Fruit fly (Drosophila melanogaster) whole organism, adult: Measurements from ENCODE around the gene Dpp10.

Source experiments
- CG12768 ChIP-seq: fragments of 200-800 bp; sonication (Bioruptor generic); optimal IDR thresholded peaks from 2 replicates; lab custom pipeline; 2017; ENCODE audit warnings: missing biosample characterization, missing genetic modification characterization, mild to moderate bottlenecking, moderate library complexity, missing genetic modification reagents
- CG1620 ChIP-seq: fragments of 200-800 bp; sonication (Bioruptor generic); optimal IDR thresholded peaks from 2 replicates; lab custom pipeline; 2016; ENCODE audit warnings: missing biosample characterization, missing genetic modification characterization
- CG5204 ChIP-seq: fragments of 200-800 bp; sonication (Bioruptor generic); optimal IDR thresholded peaks from 2 replicates; lab custom pipeline; 2016; ENCODE audit warnings: missing biosample characterization, missing genetic modification characterization
- CG7045 ChIP-seq: fragments of 200-800 bp; sonication (Bioruptor generic); optimal IDR thresholded peaks from 2 replicates; lab custom pipeline; 2017; ENCODE audit warnings: missing biosample characterization, mild to moderate bottlenecking, missing genetic modification characterization
- CG7101 ChIP-seq: fragments of 200-800 bp; sonication (Bioruptor generic); optimal IDR thresholded peaks from 2 replicates; lab custom pipeline; 2018; ENCODE audit warnings: missing biosample characterization, mild to moderate bottlenecking, missing genetic modification characterization, moderate library complexity
- Crg-1 ChIP-seq: fragments of 200-800 bp; sonication (Bioruptor generic); optimal IDR thresholded peaks from 2 replicates; lab custom pipeline; 2016; ENCODE audit warnings: missing biosample characterization, missing genetic modification characterization
- Hr96 ChIP-seq: fragments of 200-800 bp; sonication (Bioruptor generic); optimal IDR thresholded peaks from 2 replicates; lab custom pipeline; 2016; ENCODE audit warnings: missing biosample characterization, missing genetic modification characterization
- bab1 ChIP-seq: fragments of 200-800 bp; sonication (Bioruptor generic); optimal IDR thresholded peaks from 3 replicates; lab custom pipeline; 2019; ENCODE audit warnings: missing biosample characterization, mild to moderate bottlenecking, missing genetic modification characterization, moderate library complexity
- cic ChIP-seq: fragments of 200-800 bp; sonication (Bioruptor generic); optimal IDR thresholded peaks from 2 replicates; lab custom pipeline; 2017; ENCODE audit warnings: missing biosample characterization, mild to moderate bottlenecking, missing genetic modification characterization, moderate library complexity
- kay ChIP-seq: fragments of 200-800 bp; sonication (Bioruptor generic); peaks from one replicate; lab custom pipeline; 2016; ENCODE audit warnings: missing biosample characterization, missing genetic modification characterization, borderline replicate concordance
- ovo ChIP-seq: fragments of 200-800 bp; sonication (Bioruptor generic); optimal IDR thresholded peaks from 2 replicates; lab custom pipeline; 2016; ENCODE audit warnings: missing biosample characterization, missing genetic modification characterization
- pad ChIP-seq: fragments of 200-800 bp; sonication (Bioruptor generic); optimal IDR thresholded peaks from 3 replicates; lab custom pipeline; 2017; ENCODE audit warnings: missing biosample characterization, missing genetic modification characterization, mild to moderate bottlenecking, moderate library complexity, missing genetic modification reagents

- no peak for TF ChIP-seq CG7101 (tag; lab: Kevin White, UChicago)
- no peak for TF ChIP-seq kay (GFP tag; lab: Kevin White, UChicago)
- no peak for TF ChIP-seq cic (GFP tag; lab: Kevin White, UChicago)
- no peak for TF ChIP-seq CG5204 (GFP tag; lab: Kevin White, UChicago)
- no peak for TF ChIP-seq CG12768 (GFP tag; lab: Kevin White, UChicago)
- no peak for TF ChIP-seq Hr96 (GFP tag; lab: Kevin White, UChicago)
- no peak for TF ChIP-seq Crg-1 (GFP tag; lab: Kevin White, UChicago)
- no peak for TF ChIP-seq ovo (GFP tag; lab: Kevin White, UChicago)
- no peak for TF ChIP-seq bab1 (GFP tag; lab: Kevin White, UChicago)
- no peak for TF ChIP-seq CG7045 (GFP tag; lab: Kevin White, UChicago)
- TF ChIP-seq CG1620 (GFP tag; lab: Kevin White, UChicago) = no peak
- no peak for TF ChIP-seq pad (GFP tag; lab: Kevin White, UChicago)
These were observed 69.8 kb downstream of the Dpp10 start for dm6 chr2L:6530952-6531512.
